Worm (Caenorhabditis elegans): Measurements from ENCODE around the gene C14A4.8.

DNA sequence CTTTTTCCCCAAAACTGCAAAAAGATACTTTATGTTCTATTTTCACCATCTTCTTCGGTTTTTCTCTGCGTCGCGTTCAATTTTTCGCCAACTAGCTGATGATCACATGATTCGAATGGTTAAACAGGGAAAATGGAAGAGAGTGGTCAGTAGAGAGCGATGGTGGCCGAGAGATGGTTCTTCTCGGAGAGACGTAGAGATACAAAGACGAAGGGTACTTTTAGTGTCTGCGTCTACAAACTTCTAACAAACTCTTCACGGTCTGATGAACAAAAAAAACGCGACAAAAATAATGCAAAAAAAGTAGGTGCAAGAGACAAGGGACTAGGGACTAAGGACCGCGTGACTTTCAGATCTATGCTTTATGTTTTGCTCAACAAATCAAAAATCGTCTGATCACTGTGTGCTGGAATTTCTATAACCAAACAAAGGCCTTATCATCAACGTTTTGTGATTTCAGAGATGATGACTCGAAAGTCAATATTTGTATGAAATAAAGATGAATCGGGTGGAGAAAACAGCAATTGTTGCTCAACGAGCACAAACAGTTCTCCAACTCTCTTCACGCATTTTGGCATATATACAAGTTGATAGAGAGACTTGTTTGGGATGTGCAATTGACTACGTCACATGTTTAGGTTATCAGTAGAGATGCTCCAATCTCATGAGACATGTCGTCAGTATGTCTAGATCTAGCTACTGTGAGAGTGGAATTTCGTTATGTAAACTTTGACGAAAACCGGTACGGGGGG is 45.8 kb downstream of the C14A4.8 start:
- TF ChIP-seq ztf-11 (tag; optimal IDR thresholded peaks at IDR 0.05) = no peak
- peak; percentile 98 for TF ChIP-seq nhr-11 (tag; optimal IDR thresholded peaks at IDR 0.05)
- TF ChIP-seq nhr-12 (tag; optimal IDR thresholded peaks at IDR 0.05) = no peak
